Worm (Caenorhabditis elegans) whole organism, L4 larva: ENCODE data around the gene F20C5.6.

Experiments used
- F26F4.8 ChIP-seq: fragments of 200-800 bp; sonication (Bioruptor generic); conservative IDR thresholded peaks from 2 replicates; pipeline ENCODE4 v1.3.6; 2022; ENCODE audit warnings: missing genetic modification characterization, missing compliant biosample characterization
- F37D6.2 ChIP-seq: sonication (generic microtip); optimal IDR thresholded peaks from 2 replicates; lab custom pipeline; 2016; ENCODE audit warnings: mild to moderate bottlenecking, missing genetic modification characterization, missing compliant biosample characterization
- F49E8.2 ChIP-seq: sonication (generic microtip); optimal IDR thresholded peaks from 2 replicates; lab custom pipeline; 2016; ENCODE audit warnings: missing compliant biosample characterization, mild to moderate bottlenecking, missing genetic modification characterization, borderline replicate concordance
- R02D3.7 ChIP-seq: fragments of 150-350 bp; sonication (generic microtip); optimal IDR thresholded peaks from 3 replicates; lab custom pipeline; 2014; ENCODE audit warnings: missing biosample characterization, missing genetic modification characterization
- T26A8.4 ChIP-seq: fragments of 200-800 bp; sonication (Bioruptor generic); IDR thresholded peaks from 2 replicates; pipeline ENCODE4 v1.3.6; 2022; ENCODE audit warnings: missing genetic modification characterization, missing compliant biosample characterization
- Y105C5A.15 ChIP-seq: fragments of 200-800 bp; sonication (Bioruptor generic); IDR thresholded peaks from 2 replicates; pipeline ENCODE4 v1.3.6; 2022; ENCODE audit warnings: missing genetic modification characterization, missing compliant biosample characterization
- ZK546.5 ChIP-seq, 2 experiments: sonication (generic microtip); optimal IDR thresholded peaks; 2 replicates each; lab custom pipeline; 2017; ENCODE audit warnings: missing biosample characterization in 2 of 2, missing genetic modification characterization in 2 of 2
- ama-1 ChIP-seq: fragments of 150-350 bp; optimal IDR thresholded peaks from 2 replicates; lab custom pipeline; 2014; ENCODE audit warnings: inconsistent platforms, mixed read lengths
- arid-1 ChIP-seq: fragments of 200-800 bp; sonication (Bioruptor generic); conservative IDR thresholded peaks from 2 replicates; pipeline ENCODE4 v1.3.6; 2022; ENCODE audit warnings: missing genetic modification reagents, missing genetic modification characterization, missing compliant biosample characterization
- ceh-32 ChIP-seq: sonication (generic microtip); optimal IDR thresholded peaks from 2 replicates; lab custom pipeline; 2016; ENCODE audit warnings: mild to moderate bottlenecking, missing genetic modification characterization, missing compliant biosample characterization; ENCODE audit not compliant: poor library complexity
- ceh-62 ChIP-seq: sonication (generic microtip); optimal IDR thresholded peaks from 2 replicates; lab custom pipeline; 2017; ENCODE audit warnings: missing biosample characterization, missing genetic modification characterization
- ceh-82 ChIP-seq: sonication (generic microtip); optimal IDR thresholded peaks from 2 replicates; lab custom pipeline; 2017; ENCODE audit warnings: missing biosample characterization, missing genetic modification characterization
- cey-2 ChIP-seq: sonication (generic microtip); optimal IDR thresholded peaks from 3 replicates; lab custom pipeline; 2017; ENCODE audit warnings: missing genetic modification characterization, mild to moderate bottlenecking, missing compliant biosample characterization, antibody characterized with exemption, borderline replicate concordance; ENCODE audit not compliant: insufficient read depth
- dmd-8 ChIP-seq: fragments of 200-800 bp; sonication (Bioruptor generic); IDR thresholded peaks from 2 replicates; pipeline ENCODE4 v1.3.6; 2022; ENCODE audit warnings: missing genetic modification characterization, missing compliant biosample characterization
- dmd-9 ChIP-seq: fragments of 200-800 bp; sonication (Bioruptor generic); IDR thresholded peaks from 2 replicates; pipeline ENCODE4 v1.3.6; 2022; ENCODE audit warnings: missing genetic modification reagents, missing genetic modification characterization, missing compliant biosample characterization
- dpl-1 ChIP-seq: fragments of 150-350 bp; optimal IDR thresholded peaks from 2 replicates; lab custom pipeline; 2014; ENCODE audit warnings: missing biosample characterization, missing genetic modification reagents, missing genetic modification characterization
- hlh-30 ChIP-seq: sonication (generic microtip); optimal IDR thresholded peaks from 2 replicates; lab custom pipeline; 2017; ENCODE audit warnings: antibody characterized with exemption, mild to moderate bottlenecking, missing genetic modification characterization, missing compliant biosample characterization; ENCODE audit not compliant: insufficient read depth
- jun-1 ChIP-seq: fragments of 150-350 bp; optimal IDR thresholded peaks from 2 replicates; lab custom pipeline; 2014; ENCODE audit warnings: missing biosample characterization, missing genetic modification reagents, missing genetic modification characterization
- lin-15B ChIP-seq: fragments of 150-350 bp; sonication (generic microtip); optimal IDR thresholded peaks from 3 replicates; lab custom pipeline; 2014; ENCODE audit warnings: missing biosample characterization, missing genetic modification characterization
- lsy-2 ChIP-seq, 2 experiments: fragments of 150-350 bp in 1 of 2; sonication (generic microtip) in 1 of 2; optimal IDR thresholded peaks; 2 replicates each; lab custom pipeline; 2014 to 2017; ENCODE audit warnings: missing biosample characterization in 2 of 2, missing genetic modification characterization in 2 of 2
- madf-9 ChIP-seq: fragments of 200-800 bp; sonication (Bioruptor generic); conservative IDR thresholded peaks from 2 replicates; pipeline ENCODE4 v1.3.6; 2022; ENCODE audit warnings: missing genetic modification reagents, missing genetic modification characterization, missing compliant biosample characterization
- mdt-29 ChIP-seq: fragments of 200-800 bp; sonication (Bioruptor generic); IDR thresholded peaks from 2 replicates; pipeline ENCODE4 v1.3.6; 2022; ENCODE audit warnings: missing genetic modification reagents, missing genetic modification characterization, missing compliant biosample characterization
- mxl-2 ChIP-seq: fragments of 200-800 bp; sonication (Bioruptor generic); conservative IDR thresholded peaks from 2 replicates; pipeline ENCODE4 v1.3.6; 2022; ENCODE audit warnings: missing genetic modification reagents, missing genetic modification characterization, missing compliant biosample characterization
- nhr-102 ChIP-seq: sonication (generic microtip); optimal IDR thresholded peaks from 2 replicates; lab custom pipeline; 2016; ENCODE audit warnings: mild to moderate bottlenecking, missing genetic modification characterization, moderate library complexity, missing compliant biosample characterization
- nhr-111 ChIP-seq: fragments of 200-800 bp; sonication (Bioruptor generic); optimal IDR thresholded peaks from 2 replicates; lab custom pipeline; 2018; ENCODE audit warnings: mild to moderate bottlenecking, missing genetic modification characterization, missing compliant biosample characterization
- nhr-76 ChIP-seq: fragments of 150-350 bp; optimal IDR thresholded peaks from 2 replicates; lab custom pipeline; 2014; ENCODE audit warnings: missing biosample characterization, missing genetic modification characterization
- pqm-1 ChIP-seq: sonication (generic microtip); optimal IDR thresholded peaks from 2 replicates; lab custom pipeline; 2017; ENCODE audit warnings: missing biosample characterization, missing genetic modification characterization
- rbr-2 ChIP-seq: sonication (generic microtip); optimal IDR thresholded peaks from 2 replicates; lab custom pipeline; 2016; ENCODE audit warnings: missing genotype, missing genetic modification characterization, missing compliant biosample characterization
- sdz-12 ChIP-seq: fragments of 200-800 bp; sonication (Bioruptor generic); optimal IDR thresholded peaks from 2 replicates; lab custom pipeline; 2018; ENCODE audit warnings: mild to moderate bottlenecking, missing genetic modification characterization, missing compliant biosample characterization
- spr-3 ChIP-seq: fragments of 200-800 bp; sonication (Bioruptor generic); optimal IDR thresholded peaks from 2 replicates; lab custom pipeline; 2018; ENCODE audit warnings: mild to moderate bottlenecking, missing genetic modification characterization, missing compliant biosample characterization
- tag-97 ChIP-seq: fragments of 200-800 bp; sonication (Bioruptor generic); IDR thresholded peaks from 2 replicates; pipeline ENCODE4 v1.3.6; 2022; ENCODE audit warnings: missing genetic modification characterization, missing compliant biosample characterization
- unc-39 ChIP-seq: sonication (generic microtip); optimal IDR thresholded peaks from 2 replicates; lab custom pipeline; 2017; ENCODE audit warnings: missing biosample characterization, missing genetic modification characterization
- unc-62 ChIP-seq, 3 experiments: fragments of 150-350 bp in 1 of 3; sonication (generic microtip); optimal IDR thresholded peaks in 2 of 3; peaks in 1 of 3; 1 replicate in 1 of 3; 2 replicates in 2 of 3; lab custom pipeline; 2014 to 2017; ENCODE audit warnings: missing biosample characterization in 3 of 3, missing genetic modification characterization in 3 of 3, missing genetic modification reagents in 3 of 3, missing genotype in 1 of 3
- zag-1 ChIP-seq: fragments of 150-350 bp; optimal IDR thresholded peaks from 2 replicates; lab custom pipeline; 2014; ENCODE audit warnings: missing biosample characterization, missing genetic modification characterization
- zfp-3 ChIP-seq: fragments of 200-800 bp; sonication (Bioruptor generic); conservative IDR thresholded peaks from 2 replicates; pipeline ENCODE4 v1.3.6; 2022; ENCODE audit warnings: missing genetic modification reagents, missing genetic modification characterization, missing compliant biosample characterization
- zip-11 ChIP-seq: fragments of 200-800 bp; sonication (Bioruptor generic); IDR thresholded peaks from 2 replicates; pipeline ENCODE4 v1.3.6; 2022; ENCODE audit warnings: missing genetic modification characterization, missing compliant biosample characterization

The F20C5.6 gene

ce11 chrIV:8822598-8822997, 49.6 kb upstream of the F20C5.6 start (continued):
- no peak for TF ChIP-seq hlh-30 (tag; lab: Kevin White, UChicago)
- no peak for TF ChIP-seq mxl-2 (GFP tag; lab: Robert Waterston, UW)
- no peak for TF ChIP-seq dmd-9 (GFP tag; lab: Robert Waterston, UW)
- no peak for TF ChIP-seq rbr-2
- TF ChIP-seq madf-9 (GFP tag; lab: Robert Waterston, UW), result no peak
- TF ChIP-seq jun-1 (tag; lab: Kevin White, UChicago), result no peak
- TF ChIP-seq F37D6.2 (tag; lab: Kevin White, UChicago), result no peak
- TF ChIP-seq lsy-2 (tag; optimal IDR thresholded peaks at IDR 0.05; lab: Kevin White, UChicago), result no peak
- no peak for TF ChIP-seq unc-62 (GFP tag; optimal IDR thresholded peaks at IDR 0.05 in 1 of 2; lab: Kevin White, UChicago)
- TF ChIP-seq unc-62 (tag; optimal IDR thresholded peaks at IDR 0.05; lab: Kevin White, UChicago), result no peak
- TF ChIP-seq Y105C5A.15, result 0 out of 2 replicates have a peak, but pooled peaks have one; percentile 31
- TF ChIP-seq T26A8.4, result peak; percentile 88
- no peak for TF ChIP-seq tag-97
- no peak for TF ChIP-seq zip-11 (GFP tag; lab: Robert Waterston, UW)
- TF ChIP-seq zag-1 (tag; lab: Kevin White, UChicago), result no peak
- no peak for TF ChIP-seq dmd-8 (GFP tag; lab: Robert Waterston, UW)
- TF ChIP-seq arid-1 (GFP tag; lab: Robert Waterston, UW), result no peak
- TF ChIP-seq sdz-12 (GFP tag; lab: Kevin White, UChicago), result no peak
- no peak for TF ChIP-seq lin-15B
- TF ChIP-seq, all 104 proteins: peak for 7

- TF ChIP-seq mxl-2 (GFP tag; lab: Robert Waterston, UW), result no peak
- no peak for TF ChIP-seq mdt-29 (GFP tag; lab: Robert Waterston, UW)
- no peak for TF ChIP-seq sdz-12 (GFP tag; lab: Kevin White, UChicago)
- TF ChIP-seq zfp-3 (GFP tag; lab: Robert Waterston, UW), result no peak
- TF ChIP-seq dmd-9 (GFP tag; lab: Robert Waterston, UW), result no peak
- TF ChIP-seq dpl-1 (GFP tag; lab: Kevin White, UChicago), result no peak
- TF ChIP-seq nhr-111 (GFP tag; lab: Kevin White, UChicago), result no peak
- no peak for TF ChIP-seq ZK546.5 (tag; optimal IDR thresholded peaks at IDR 0.05; lab: Kevin White, UChicago)
- TF ChIP-seq jun-1 (tag; lab: Kevin White, UChicago), result no peak
- no peak for TF ChIP-seq lin-15B
- no peak for TF ChIP-seq F37D6.2 (tag; lab: Kevin White, UChicago)
- no peak for TF ChIP-seq F26F4.8 (GFP tag; lab: Robert Waterston, UW)
- TF ChIP-seq cey-2, result no peak
- TF ChIP-seq R02D3.7, result no peak
- TF ChIP-seq ama-1 (lab: Kevin White, UChicago), result no peak
- TF ChIP-seq ceh-82, result no peak
- TF ChIP-seq ceh-62 (tag; lab: Kevin White, UChicago), result no peak
- TF ChIP-seq spr-3 (GFP tag; lab: Kevin White, UChicago), result no peak
- no peak for TF ChIP-seq unc-39 (tag; lab: Kevin White, UChicago)
- TF ChIP-seq, all 104 proteins: peak for 0
Observed at ce11 chrIV:8821147-8821546, 48.1 kb upstream of the F20C5.6 start, which contains the start of gene T28C6.5. Gene T28C6.5, plus strand, starts transcription at chrIV:8821447.

ce11 chrIV:8820041-8820440, 47.0 kb upstream of the F20C5.6 start, which contains the start of gene T28C6.3:
Gene T28C6.3, plus strand, starts transcription at chrIV:8820341.
- TF ChIP-seq F49E8.2, result no peak
- no peak for TF ChIP-seq nhr-102 (tag; lab: Kevin White, UChicago)
- no peak for TF ChIP-seq spr-3 (GFP tag; lab: Kevin White, UChicago)
- no peak for TF ChIP-seq pqm-1 (tag; lab: Kevin White, UChicago)
- TF ChIP-seq nhr-76 (tag; lab: Kevin White, UChicago), result no peak
- TF ChIP-seq R02D3.7, result no peak
- TF ChIP-seq ceh-32 (tag; lab: Kevin White, UChicago), result no peak
- no peak for TF ChIP-seq tag-97
- no peak for TF ChIP-seq zag-1 (tag; lab: Kevin White, UChicago)
